Fruit fly (Drosophila melanogaster): ENCODE data around the gene PH4alphaSG1.

The PH4alphaSG1 gene

DNA sequence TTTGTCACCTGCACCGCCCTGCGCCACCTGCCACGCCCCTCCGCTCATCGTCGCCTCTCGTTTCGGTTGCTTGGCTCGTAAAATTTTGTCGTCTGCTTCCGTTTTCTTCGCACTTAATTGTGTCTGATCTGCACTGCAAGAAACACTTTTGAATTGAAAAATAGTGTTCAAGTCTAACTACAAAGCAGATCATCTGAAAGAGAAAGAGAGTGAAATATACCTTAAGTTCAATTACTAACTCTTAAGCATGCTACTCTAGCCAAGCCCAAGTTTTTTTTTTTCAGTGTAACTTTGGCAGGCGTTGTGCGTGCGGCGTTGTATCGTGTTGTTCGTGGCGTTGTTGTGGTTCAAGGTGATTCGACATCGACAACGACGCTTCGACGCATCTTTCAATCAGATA lies 34.7 kb upstream of the PH4alphaSG1 start (continued):
- peak; percentile 86 for TF ChIP-seq oc (tag; optimal IDR thresholded peaks at IDR 0.05)
- TF ChIP-seq CG14860 (GFP tag; IDR thresholded peaks at IDR 0.05; ENCODE audit: partially characterized antibody): no peak
- TF ChIP-seq Mad (GFP tag; optimal IDR thresholded peaks at IDR 0.05): peak; percentile 88
- peak; percentile 66 for TF ChIP-seq Vsx1 (GFP tag; optimal IDR thresholded peaks at IDR 0.05)
- peak; percentile 87 for TF ChIP-seq scrt (GFP tag; optimal IDR thresholded peaks at IDR 0.05)
- peak; percentile 95 for TF ChIP-seq Sox102F (GFP tag; optimal IDR thresholded peaks at IDR 0.05)
- TF ChIP-seq pho (GFP tag; optimal IDR thresholded peaks at IDR 0.05): peak; percentile 93
- peak; percentile 84 for TF ChIP-seq gcm2 (GFP tag; optimal IDR thresholded peaks at IDR 0.05)
- TF ChIP-seq Asciz (GFP tag; optimal IDR thresholded peaks at IDR 0.05): peak; percentile 92
- peak; percentile 93 for TF ChIP-seq ERR (GFP tag; optimal IDR thresholded peaks at IDR 0.05)
- peak; percentile 84 for TF ChIP-seq odd (GFP tag; optimal IDR thresholded peaks at IDR 0.05)
- peak; percentile 85 for TF ChIP-seq salm (tag; optimal IDR thresholded peaks at IDR 0.05)
- peak; percentile 93 for TF ChIP-seq PHDP (tag; optimal IDR thresholded peaks at IDR 0.05)
- TF ChIP-seq CG17359 (tag; optimal IDR thresholded peaks at IDR 0.05): peak; percentile 95
- peak; percentile 93 for TF ChIP-seq esg (GFP tag; conservative IDR thresholded peaks at IDR 0.05)
- TF ChIP-seq CG3847 (GFP tag; IDR thresholded peaks at IDR 0.05): peak; percentile 94
- TF ChIP-seq Ssrp (tag; optimal IDR thresholded peaks at IDR 0.05): peak; percentile 88
- TF ChIP-seq CG4328 (GFP tag; optimal IDR thresholded peaks at IDR 0.05): peak; percentile 85
- peak; percentile 92 for TF ChIP-seq seq (GFP tag; IDR thresholded peaks at IDR 0.05)
- peak; percentile 86 for TF ChIP-seq MBD-R2 (GFP tag; IDR thresholded peaks at IDR 0.05)
- peak; percentile 87 for TF ChIP-seq CG15514 (GFP tag; optimal IDR thresholded peaks at IDR 0.05)
- no peak for TF ChIP-seq D (optimal IDR thresholded peaks at IDR 0.05)
- TF ChIP-seq D (GFP tag; optimal IDR thresholded peaks at IDR 0.05): peak; percentile 87
- TF ChIP-seq NC2β (GFP tag; optimal IDR thresholded peaks at IDR 0.05): peak; percentile 78
- peak; percentile 94 for TF ChIP-seq Fer1 (GFP tag; optimal IDR thresholded peaks at IDR 0.05)
- TF ChIP-seq CG11398 (GFP tag; optimal IDR thresholded peaks at IDR 0.05): peak; percentile 89
- peak; percentile 39 for TF ChIP-seq fd102C (GFP tag; optimal IDR thresholded peaks at IDR 0.05)
- TF ChIP-seq bowl (GFP tag; IDR thresholded peaks at IDR 0.05): peak; percentile 67; the same call in 1 of the 2 replicates
- peak; percentile 90 for TF ChIP-seq ap (GFP tag; IDR thresholded peaks at IDR 0.05)
- peak; percentile 92 for TF ChIP-seq CG10147 (GFP tag; optimal IDR thresholded peaks at IDR 0.05)
- TF ChIP-seq trh (GFP tag; optimal IDR thresholded peaks at IDR 0.05): peak; percentile 69
- TF ChIP-seq CG9437 (GFP tag; optimal IDR thresholded peaks at IDR 0.05): peak; percentile 79
- peak; percentile 81 for TF ChIP-seq Taf1 (GFP tag; IDR thresholded peaks at IDR 0.05)
- peak; percentile 90 for TF ChIP-seq CG2889 (GFP tag; IDR thresholded peaks at IDR 0.05)
- peak; percentile 87 for TF ChIP-seq CG12236 (GFP tag; optimal IDR thresholded peaks at IDR 0.05)
- peak; percentile 60 for TF ChIP-seq CG17186 (GFP tag; optimal IDR thresholded peaks at IDR 0.05)
- TF ChIP-seq Hr39 (optimal IDR thresholded peaks at IDR 0.05): no peak
- peak; percentile 89 for TF ChIP-seq CG3065 (GFP tag; optimal IDR thresholded peaks at IDR 0.05)
- TF ChIP-seq gsb (GFP tag; IDR thresholded peaks at IDR 0.05): peak; percentile 89
- peak; percentile 80 for TF ChIP-seq tup (GFP tag; optimal IDR thresholded peaks at IDR 0.05)
- TF ChIP-seq CG12744 (GFP tag; optimal IDR thresholded peaks at IDR 0.05): peak; percentile 89
- TF ChIP-seq CG8359 (GFP tag; optimal IDR thresholded peaks at IDR 0.05; ENCODE audit: borderline replicate concordance): peak; percentile 71
- TF ChIP-seq yki (optimal IDR thresholded peaks at IDR 0.05): no peak
- peak; percentile 92 for TF ChIP-seq CG13424 (tag; optimal IDR thresholded peaks at IDR 0.05)
- peak; percentile 74 for TF ChIP-seq CG16815 (GFP tag; optimal IDR thresholded peaks at IDR 0.05)
- TF ChIP-seq E2f1 (GFP tag; IDR thresholded peaks at IDR 0.05): peak; percentile 89
- peak in 1 of 2 experiments; percentile 89 for TF ChIP-seq Eip74EF (GFP tag; optimal IDR thresholded peaks at IDR 0.05)
- TF ChIP-seq jigr1 (GFP tag; IDR thresholded peaks at IDR 0.05): peak; percentile 82
- peak; percentile 69 for TF ChIP-seq psq (GFP tag; optimal IDR thresholded peaks at IDR 0.05)
- peak; percentile 94 for TF ChIP-seq CG32532 (GFP tag; IDR thresholded peaks at IDR 0.05)
- peak; percentile 70 for TF ChIP-seq exex (tag; optimal IDR thresholded peaks at IDR 0.05)
